Fruit fly (Drosophila melanogaster): ENCODE measurements around the gene Or67c.

The Or67c gene

DNA sequence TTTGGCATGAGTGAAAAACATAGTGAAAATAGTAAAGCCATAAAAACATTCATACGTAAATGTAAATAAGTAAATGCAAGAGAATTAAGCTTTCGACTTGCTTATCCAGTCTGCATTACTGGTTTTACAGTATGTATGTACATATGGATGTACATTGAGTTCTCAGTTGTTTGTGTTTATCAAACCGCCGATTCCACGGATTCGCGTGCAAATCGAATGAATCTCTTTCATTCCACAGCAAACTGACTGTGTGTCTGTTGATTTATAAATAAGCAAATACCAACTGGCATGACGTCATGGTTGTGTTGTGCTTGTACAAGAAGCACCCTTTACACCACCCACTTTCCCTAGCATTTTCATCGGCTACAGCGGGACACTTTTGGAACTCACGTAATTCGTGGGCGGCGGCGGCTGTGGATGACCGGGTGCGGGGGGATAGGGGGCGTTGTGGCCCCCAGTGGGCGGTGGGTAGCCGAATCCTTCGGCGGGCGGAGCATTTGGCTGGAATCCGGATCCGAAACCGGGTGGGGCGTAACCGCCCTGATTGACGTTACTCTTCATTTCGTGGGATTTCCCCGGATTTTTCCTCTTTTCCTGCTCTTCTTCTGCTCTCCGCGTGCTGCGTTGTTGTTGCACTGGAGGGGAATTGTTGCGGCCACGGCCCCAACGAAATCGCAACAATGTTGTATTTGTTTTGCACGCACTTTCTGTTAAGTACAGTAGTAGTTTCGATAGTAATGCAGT is 19.9 kb downstream of the Or67c start (continued):
- TF ChIP-seq ac (GFP tag; optimal IDR thresholded peaks at IDR 0.05) (no peak), lbe (GFP tag; optimal IDR thresholded peaks at IDR 0.05) (no peak), D (optimal IDR thresholded peaks at IDR 0.05) (no peak), D (GFP tag; optimal IDR thresholded peaks at IDR 0.05) (no peak), jigr1 (GFP tag; IDR thresholded peaks at IDR 0.05) (no peak), Nf-YB (GFP tag; optimal IDR thresholded peaks at IDR 0.05) (no peak), slou (GFP tag; optimal IDR thresholded peaks at IDR 0.05) (no peak), CG17359 (tag; optimal IDR thresholded peaks at IDR 0.05) (no peak), Myb (GFP tag; optimal IDR thresholded peaks at IDR 0.05) (no peak), sqz (GFP tag; optimal IDR thresholded peaks at IDR 0.05) (no peak), Tbp (GFP tag; optimal IDR thresholded peaks at IDR 0.05) (no peak), bbx (GFP tag; IDR thresholded peaks at IDR 0.05; ENCODE audit: partially characterized antibody) (peak; percentile 24; the same call in 1 of the 2 replicates), CG18262 (tag; optimal IDR thresholded peaks at IDR 0.05) (no peak), E2f1 (GFP tag; IDR thresholded peaks at IDR 0.05) (no peak), Dll (GFP tag; IDR thresholded peaks at IDR 0.05; ENCODE audit: partially characterized antibody) (0 out of 4 replicates have a peak, but pooled peaks have one; percentile 40), CG9437 (GFP tag; optimal IDR thresholded peaks at IDR 0.05) (no peak), run (tag; optimal IDR thresholded peaks at IDR 0.05) (no peak), MESR4 (GFP tag; optimal IDR thresholded peaks at IDR 0.05) (peak; percentile 35), CG2202 (tag; optimal IDR thresholded peaks at IDR 0.05) (no peak), shn (GFP tag; optimal IDR thresholded peaks at IDR 0.05) (no peak), gfzf (GFP tag; optimal IDR thresholded peaks at IDR 0.05) (no peak), Drgx (GFP tag; IDR thresholded peaks at IDR 0.05) (no peak), Poxn (GFP tag; IDR thresholded peaks at IDR 0.05) (no peak), bigmax (GFP tag; optimal IDR thresholded peaks at IDR 0.05) (no peak), Hr39 (optimal IDR thresholded peaks at IDR 0.05) (peak; percentile 39), CG12942 (GFP tag; optimal IDR thresholded peaks at IDR 0.05) (no peak), ara (GFP tag; IDR thresholded peaks at IDR 0.05) (0 out of 2 replicates have a peak, but pooled peaks have one; percentile 4), CG4360 (GFP tag; IDR thresholded peaks at IDR 0.05) (no peak), CG17328 (GFP tag; IDR thresholded peaks at IDR 0.05) (0 out of 2 replicates have a peak, but pooled peaks have one; percentile 16), sd (tag; optimal IDR thresholded peaks at IDR 0.05) (peak; percentile 64), CG14050 (GFP tag; IDR thresholded peaks at IDR 0.05) (no peak), sim (GFP tag; IDR thresholded peaks at IDR 0.05) (no peak), sr (GFP tag; IDR thresholded peaks at IDR 0.05) (0 out of 3 replicates have a peak, but pooled peaks have one; percentile 35), CG5180 (GFP tag; optimal IDR thresholded peaks at IDR 0.05) (no peak), CG11695 (GFP tag; IDR thresholded peaks at IDR 0.05) (no peak), CG17612 (GFP tag; IDR thresholded peaks at IDR 0.05) (no peak), Pdp1 (GFP tag; optimal IDR thresholded peaks at IDR 0.05) (peak in 1 of 2 experiments; percentile 19), D19A (tag; optimal IDR thresholded peaks at IDR 0.05) (peak; percentile 5), CG30020 (tag; optimal IDR thresholded peaks at IDR 0.05) (no peak), HLH54F (GFP tag; optimal IDR thresholded peaks at IDR 0.05) (no peak), br (optimal IDR thresholded peaks at IDR 0.05) (no peak), lab (GFP tag; optimal IDR thresholded peaks at IDR 0.05) (no peak), CG15011 (GFP tag; optimal IDR thresholded peaks at IDR 0.05) (no peak), CG9215 (GFP tag; IDR thresholded peaks at IDR 0.05) (no peak), Doc3 (GFP tag; IDR thresholded peaks at IDR 0.05; ENCODE audit: partially characterized antibody) (no peak), slp2 (GFP tag; optimal IDR thresholded peaks at IDR 0.05) (no peak), cad (GFP tag; optimal IDR thresholded peaks at IDR 0.05) (no peak), p53 (GFP tag; optimal IDR thresholded peaks at IDR 0.05) (no peak), CG9932 (GFP tag; IDR thresholded peaks at IDR 0.05) (0 out of 2 replicates have a peak, but pooled peaks have one; percentile 17), CG5953 (GFP tag; IDR thresholded peaks at IDR 0.05) (no peak), CG2116 (GFP tag; optimal IDR thresholded peaks at IDR 0.05) (no peak)
